Fruit fly (Drosophila melanogaster) whole organism, pupa: ENCODE results near the gene dlp.

ENCODE experiments used
- CG10348 ChIP-seq: fragments of 200-800 bp; sonication (Bioruptor generic); IDR thresholded peaks from 2 replicates; pipeline ENCODE4 v1.3.6; 2022; ENCODE audit warnings: missing biosample characterization, missing genetic modification characterization
- CG12605 ChIP-seq: fragments of 200-800 bp; sonication (Bioruptor generic); IDR thresholded peaks from 2 replicates; pipeline ENCODE4 v1.3.6; 2022; ENCODE audit warnings: missing biosample characterization, missing genetic modification characterization
- CG13204 ChIP-seq: fragments of 200-800 bp; sonication (Bioruptor generic); optimal IDR thresholded peaks from 2 replicates; lab custom pipeline; 2018; ENCODE audit warnings: missing biosample characterization, mild to moderate bottlenecking, missing genetic modification characterization, moderate library complexity
- CG14655 ChIP-seq: fragments of 200-800 bp; sonication (Bioruptor generic); optimal IDR thresholded peaks from 3 replicates; lab custom pipeline; 2017; ENCODE audit warnings: mild to moderate bottlenecking, missing biosample characterization, missing genetic modification reagents, missing genetic modification characterization
- CG15710 ChIP-seq: fragments of 200-800 bp; sonication (Bioruptor generic); optimal IDR thresholded peaks from 2 replicates; lab custom pipeline; 2018; ENCODE audit warnings: missing biosample characterization, mild to moderate bottlenecking, missing genetic modification characterization, moderate library complexity
- CG17806 ChIP-seq: fragments of 200-800 bp; sonication (Bioruptor generic); optimal IDR thresholded peaks from 2 replicates; lab custom pipeline; 2018; ENCODE audit warnings: missing biosample characterization, mild to moderate bottlenecking, missing genetic modification characterization, moderate library complexity
- CG32121 ChIP-seq: fragments of 200-800 bp; sonication (Bioruptor generic); IDR thresholded peaks from 2 replicates; pipeline ENCODE4 v1.3.6; 2022; ENCODE audit warnings: missing biosample characterization, missing genetic modification characterization
- CG34367 ChIP-seq: fragments of 200-800 bp; sonication (Bioruptor generic); optimal IDR thresholded peaks from 2 replicates; lab custom pipeline; 2018; ENCODE audit warnings: missing biosample characterization, mild to moderate bottlenecking, missing genetic modification characterization
- CG4496 ChIP-seq: fragments of 200-800 bp; sonication (Bioruptor generic); IDR thresholded peaks from 3 replicates; pipeline ENCODE4 v1.3.6; 2022; ENCODE audit warnings: missing biosample characterization, missing genetic modification characterization
- CG8159 ChIP-seq: fragments of 200-800 bp; sonication (Bioruptor generic); optimal IDR thresholded peaks from 3 replicates; lab custom pipeline; 2018; ENCODE audit warnings: missing biosample characterization, mild to moderate bottlenecking, missing genetic modification characterization, moderate library complexity
- CG8301 ChIP-seq: fragments of 200-800 bp; sonication (Bioruptor generic); optimal IDR thresholded peaks from 2 replicates; lab custom pipeline; 2018; ENCODE audit warnings: missing biosample characterization, mild to moderate bottlenecking, missing genetic modification characterization
- CG9948 ChIP-seq: fragments of 200-800 bp; sonication (Bioruptor generic); optimal IDR thresholded peaks from 2 replicates; lab custom pipeline; 2018; ENCODE audit warnings: missing biosample characterization, mild to moderate bottlenecking, missing genetic modification characterization, moderate library complexity
- D1 ChIP-seq: fragments of 200-800 bp; sonication (Bioruptor generic); optimal IDR thresholded peaks from 2 replicates; lab custom pipeline; 2018; ENCODE audit warnings: missing biosample characterization, mild to moderate bottlenecking, missing genetic modification characterization, moderate library complexity
- EcR ChIP-seq: fragments of 200-800 bp; sonication (Bioruptor generic); optimal IDR thresholded peaks from 3 replicates; lab custom pipeline; 2019; ENCODE audit warnings: missing biosample characterization, missing genetic modification characterization, mild to moderate bottlenecking, moderate library complexity, missing genetic modification reagents
- Ets98B ChIP-seq: fragments of 200-800 bp; sonication (Bioruptor generic); IDR thresholded peaks from 2 replicates; pipeline ENCODE4 v1.3.6; 2022; ENCODE audit warnings: missing biosample characterization, missing genetic modification characterization
- Pif1A ChIP-seq: fragments of 200-800 bp; sonication (Bioruptor generic); optimal IDR thresholded peaks from 3 replicates; lab custom pipeline; 2016; ENCODE audit warnings: missing biosample characterization, missing genetic modification characterization
- Pif1B ChIP-seq: fragments of 200-800 bp; sonication (Bioruptor generic); optimal IDR thresholded peaks from 3 replicates; lab custom pipeline; 2016; ENCODE audit warnings: missing biosample characterization, missing genetic modification characterization
- Snoo ChIP-seq: fragments of 200-800 bp; sonication (Bioruptor generic); optimal IDR thresholded peaks from 3 replicates; lab custom pipeline; 2017; ENCODE audit warnings: missing biosample characterization, mild to moderate bottlenecking, missing genetic modification characterization, inconsistent platforms
- fd96Ca ChIP-seq: fragments of 200-800 bp; sonication (Bioruptor generic); IDR thresholded peaks from 3 replicates; pipeline ENCODE4 v1.3.6; 2022; ENCODE audit warnings: missing biosample characterization, missing genetic modification characterization
- gl ChIP-seq: fragments of 200-800 bp; sonication (Bioruptor generic); optimal IDR thresholded peaks from 2 replicates; lab custom pipeline; 2018; ENCODE audit warnings: missing biosample characterization, mild to moderate bottlenecking, missing genetic modification characterization
- rn ChIP-seq: fragments of 200-800 bp; sonication (Bioruptor generic); IDR thresholded peaks from 2 replicates; pipeline ENCODE4 v1.3.6; 2022; ENCODE audit warnings: missing biosample characterization, missing genetic modification characterization

dlp gene

dm6 chr3L:14650348-14650747, 17.9 kb downstream of the dlp start:
- no peak for TF ChIP-seq fd96Ca (GFP tag; lab: Robert Waterston, UW)
- TF ChIP-seq EcR (GFP tag; lab: Kevin White, UChicago), result no peak
- no peak for TF ChIP-seq CG12605
- no peak for TF ChIP-seq Ets98B (GFP tag; lab: Robert Waterston, UW)
- no peak for TF ChIP-seq D1 (tag; lab: Kevin White, UChicago)
- TF ChIP-seq CG15710 (tag; lab: Kevin White, UChicago), result no peak
- TF ChIP-seq Pif1A, result no peak
- TF ChIP-seq CG10348 (GFP tag; lab: Robert Waterston, UW), result no peak
- TF ChIP-seq CG17806, result no peak
- TF ChIP-seq CG14655, result no peak
- TF ChIP-seq CG34367 (tag; lab: Kevin White, UChicago), result no peak
- no peak for TF ChIP-seq CG8301
- TF ChIP-seq CG32121 (GFP tag; lab: Robert Waterston, UW), result no peak
- TF ChIP-seq gl (tag; lab: Kevin White, UChicago), result no peak
- no peak for TF ChIP-seq Pif1B (GFP tag; lab: Kevin White, UChicago)

dm6 chr3L:14652554-14652953, 20.2 kb downstream of the dlp start:
- TF ChIP-seq CG17806 (peak; percentile 97), CG10348 (GFP tag; lab: Robert Waterston, UW) (peak; percentile 43; the same call in 1 of the 2 replicates), CG8301 (peak; percentile 98), CG34367 (tag; lab: Kevin White, UChicago) (peak; percentile 95), gl (tag; lab: Kevin White, UChicago) (peak; percentile 90), CG12605 (peak; percentile 90), rn (GFP tag; lab: Robert Waterston, UW) (peak; percentile 82), EcR (GFP tag; lab: Kevin White, UChicago) (peak; percentile 74), Snoo (tag; lab: Kevin White, UChicago) (peak; percentile 76), CG14655 (peak; percentile 97), Ets98B (GFP tag; lab: Robert Waterston, UW) (peak; percentile 86), CG8159 (tag; lab: Kevin White, UChicago) (peak; percentile 97), CG32121 (GFP tag; lab: Robert Waterston, UW) (peak; percentile 65), CG13204 (GFP tag; lab: Kevin White, UChicago) (peak; percentile 92), Pif1A (peak; percentile 92), fd96Ca (GFP tag; lab: Robert Waterston, UW) (peak; percentile 75), Pif1B (GFP tag; lab: Kevin White, UChicago) (peak; percentile 90), CG15710 (tag; lab: Kevin White, UChicago) (peak; percentile 97), CG4496 (GFP tag; lab: Robert Waterston, UW) (peak; percentile 95), D1 (tag; lab: Kevin White, UChicago) (peak; percentile 87), CG9948 (tag; lab: Kevin White, UChicago) (peak; percentile 96)

- TF ChIP-seq CG8301 (no peak), EcR (GFP tag; lab: Kevin White, UChicago) (no peak), CG32121 (GFP tag; lab: Robert Waterston, UW) (no peak), CG12605 (no peak), Ets98B (GFP tag; lab: Robert Waterston, UW) (no peak), CG15710 (tag; lab: Kevin White, UChicago) (no peak), CG4496 (GFP tag; lab: Robert Waterston, UW) (no peak), Pif1B (GFP tag; lab: Kevin White, UChicago) (no peak), CG8159 (tag; lab: Kevin White, UChicago) (no peak), CG9948 (tag; lab: Kevin White, UChicago) (no peak), CG10348 (GFP tag; lab: Robert Waterston, UW) (no peak), rn (GFP tag; lab: Robert Waterston, UW) (no peak), CG34367 (tag; lab: Kevin White, UChicago) (no peak), CG14655 (no peak), Snoo (tag; lab: Kevin White, UChicago) (no peak), Pif1A (no peak), gl (tag; lab: Kevin White, UChicago) (no peak), CG13204 (GFP tag; lab: Kevin White, UChicago) (no peak), fd96Ca (GFP tag; lab: Robert Waterston, UW) (no peak), D1 (tag; lab: Kevin White, UChicago) (no peak)
Observed at dm6 chr3L:14654737-14655136, 22.3 kb downstream of the dlp start.

dm6 chr3L:14655178-14655577, 22.8 kb downstream of the dlp start:
- no peak for TF ChIP-seq Pif1B (GFP tag; lab: Kevin White, UChicago)
- TF ChIP-seq fd96Ca (GFP tag; lab: Robert Waterston, UW), result no peak

dm6 chr3L:14655681-14656080, 23.3 kb downstream of the dlp start:
- TF ChIP-seq rn (GFP tag; lab: Robert Waterston, UW), result no peak
- no peak for TF ChIP-seq D1 (tag; lab: Kevin White, UChicago)
- TF ChIP-seq CG8159 (tag; lab: Kevin White, UChicago), result no peak
- no peak for TF ChIP-seq CG12605
- TF ChIP-seq CG9948 (tag; lab: Kevin White, UChicago), result no peak

- TF ChIP-seq Ets98B (GFP tag; lab: Robert Waterston, UW) (no peak), CG15710 (tag; lab: Kevin White, UChicago) (no peak), CG10348 (GFP tag; lab: Robert Waterston, UW) (no peak), rn (GFP tag; lab: Robert Waterston, UW) (no peak), CG9948 (tag; lab: Kevin White, UChicago) (no peak), CG8301 (no peak), CG4496 (GFP tag; lab: Robert Waterston, UW) (no peak), gl (tag; lab: Kevin White, UChicago) (no peak), CG13204 (GFP tag; lab: Kevin White, UChicago) (no peak), EcR (GFP tag; lab: Kevin White, UChicago) (no peak), Snoo (tag; lab: Kevin White, UChicago) (no peak), Pif1A (no peak), CG34367 (tag; lab: Kevin White, UChicago) (no peak), D1 (tag; lab: Kevin White, UChicago) (no peak), fd96Ca (GFP tag; lab: Robert Waterston, UW) (no peak), CG14655 (no peak), Pif1B (GFP tag; lab: Kevin White, UChicago) (no peak), CG12605 (no peak)
Observed at dm6 chr3L:14657485-14658054, 25.2 kb downstream of the dlp start.
